Worm (Caenorhabditis elegans) whole organism, L1 larva: ENCODE measurements around the gene Y66A7A.9.

Experiments used
- C34B4.2 ChIP-seq: sonication (generic microtip); optimal IDR thresholded peaks from 2 replicates; lab custom pipeline; 2017; ENCODE audit warnings: mild to moderate bottlenecking, missing genetic modification characterization, missing compliant biosample characterization
- aha-1 ChIP-seq: fragments of 150-350 bp; optimal IDR thresholded peaks from 2 replicates; lab custom pipeline; 2014; ENCODE audit warnings: missing biosample characterization, missing genetic modification characterization
- blmp-1 ChIP-seq: fragments of 150-350 bp; optimal IDR thresholded peaks from 2 replicates; lab custom pipeline; 2014; ENCODE audit warnings: missing biosample characterization, missing genetic modification characterization
- ceh-88 ChIP-seq: fragments of 200-800 bp; sonication (Bioruptor generic); IDR thresholded peaks from 2 replicates; pipeline ENCODE4 v1.3.6; 2022; ENCODE audit warnings: missing genetic modification characterization, missing compliant biosample characterization
- ceh-90 ChIP-seq: sonication (generic microtip); optimal IDR thresholded peaks from 2 replicates; lab custom pipeline; 2016; ENCODE audit warnings: missing genetic modification characterization, missing compliant biosample characterization
- ces-1 ChIP-seq: fragments of 150-350 bp; optimal IDR thresholded peaks from 2 replicates; lab custom pipeline; 2014; ENCODE audit warnings: missing biosample characterization, missing genetic modification reagents, missing genetic modification characterization
- efl-1 ChIP-seq, 4 experiments: fragments of 150-350 bp; optimal IDR thresholded peaks in 3 of 4; peaks in 1 of 4; 1 replicate in 1 of 4; 2 replicates in 3 of 4; lab custom pipeline; 2014; ENCODE audit warnings: missing biosample characterization in 2 of 4, missing genetic modification characterization in 2 of 4, missing genetic modification reagents in 2 of 4
- efl-3 ChIP-seq: fragments of 200-800 bp; sonication (Bioruptor generic); optimal IDR thresholded peaks from 2 replicates; lab custom pipeline; 2018; ENCODE audit warnings: mild to moderate bottlenecking, missing genetic modification characterization, missing compliant biosample characterization
- elt-3 ChIP-seq, 6 experiments: fragments of 150-350 bp in 1 of 6; sonication (generic microtip); optimal IDR thresholded peaks; 2 replicates each; lab custom pipeline; 2017 to 2018; ENCODE audit warnings: missing biosample characterization in 6 of 6, missing genetic modification characterization in 6 of 6, inconsistent platforms in 1 of 6
- fkh-10 ChIP-seq: sonication (generic microtip); optimal IDR thresholded peaks from 2 replicates; lab custom pipeline; 2017; ENCODE audit warnings: missing biosample characterization, missing genetic modification reagents, missing genetic modification characterization
- fkh-4 ChIP-seq: sonication (generic microtip); optimal IDR thresholded peaks from 2 replicates; lab custom pipeline; 2016; ENCODE audit warnings: missing compliant biosample characterization, missing genetic modification characterization, borderline replicate concordance
- fkh-8 ChIP-seq: sonication (generic microtip); optimal IDR thresholded peaks from 2 replicates; lab custom pipeline; 2016; ENCODE audit warnings: mild to moderate bottlenecking, missing genetic modification characterization, missing compliant biosample characterization
- irx-1 ChIP-seq: sonication (generic microtip); optimal IDR thresholded peaks from 2 replicates; lab custom pipeline; 2016; ENCODE audit warnings: missing genetic modification characterization, missing compliant biosample characterization
- isw-1 ChIP-seq: fragments of 200-800 bp; sonication (Bioruptor generic); IDR thresholded peaks from 2 replicates; pipeline ENCODE4 v1.3.6; 2022; ENCODE audit warnings: missing genetic modification characterization, missing compliant biosample characterization
- jun-1 ChIP-seq: fragments of 150-350 bp; optimal IDR thresholded peaks from 2 replicates; lab custom pipeline; 2014; ENCODE audit warnings: missing biosample characterization, missing genetic modification reagents, missing genetic modification characterization
- lin-14 ChIP-seq: fragments of 200-800 bp; sonication (Bioruptor generic); optimal IDR thresholded peaks from 2 replicates; lab custom pipeline; 2018; ENCODE audit warnings: mild to moderate bottlenecking, missing genetic modification characterization, moderate library complexity, missing compliant biosample characterization
- lin-35 ChIP-seq, 2 experiments: fragments of 150-350 bp; optimal IDR thresholded peaks; 2 replicates each; lab custom pipeline; 2014; ENCODE audit warnings: missing biosample characterization in 2 of 2, missing genetic modification characterization in 2 of 2, missing genetic modification reagents in 2 of 2
- lin-39 ChIP-seq: fragments of 150-350 bp; optimal IDR thresholded peaks from 2 replicates; lab custom pipeline; 2014; ENCODE audit warnings: missing biosample characterization, missing genetic modification reagents, missing genetic modification characterization
- lsy-2 ChIP-seq, 2 experiments: fragments of 150-350 bp; optimal IDR thresholded peaks; 2 replicates each; lab custom pipeline; 2014; ENCODE audit warnings: missing biosample characterization in 2 of 2, missing genetic modification characterization in 2 of 2
- mef-2 ChIP-seq: fragments of 150-350 bp; optimal IDR thresholded peaks from 2 replicates; lab custom pipeline; 2014; ENCODE audit warnings: missing biosample characterization, missing genetic modification characterization
- mep-1 ChIP-seq: fragments of 150-350 bp; optimal IDR thresholded peaks from 2 replicates; lab custom pipeline; 2014; ENCODE audit warnings: missing biosample characterization, missing genetic modification characterization
- nhr-12 ChIP-seq: sonication (generic microtip); optimal IDR thresholded peaks from 2 replicates; lab custom pipeline; 2017; ENCODE audit warnings: missing biosample characterization, missing genetic modification characterization
- nhr-19 ChIP-seq: fragments of 200-800 bp; sonication (Bioruptor generic); conservative IDR thresholded peaks from 2 replicates; pipeline ENCODE4 v1.3.6; 2022; ENCODE audit warnings: missing genetic modification characterization, missing compliant biosample characterization
- nhr-20 ChIP-seq: sonication (generic microtip); optimal IDR thresholded peaks from 2 replicates; lab custom pipeline; 2016; ENCODE audit warnings: mild to moderate bottlenecking, missing genetic modification characterization, missing compliant biosample characterization
- nhr-28 ChIP-seq: fragments of 150-350 bp; optimal IDR thresholded peaks from 2 replicates; lab custom pipeline; 2014; ENCODE audit warnings: missing biosample characterization, missing genetic modification characterization
- nhr-47 ChIP-seq: sonication (generic microtip); optimal IDR thresholded peaks from 2 replicates; lab custom pipeline; 2016; ENCODE audit warnings: mild to moderate bottlenecking, missing genetic modification characterization, moderate library complexity, missing compliant biosample characterization
- nhr-71 ChIP-seq: sonication (generic microtip); optimal IDR thresholded peaks from 2 replicates; lab custom pipeline; 2016; ENCODE audit warnings: mild to moderate bottlenecking, missing genetic modification characterization, moderate library complexity, missing compliant biosample characterization
- nhr-76 ChIP-seq: sonication (generic microtip); optimal IDR thresholded peaks from 2 replicates; lab custom pipeline; 2017; ENCODE audit warnings: missing biosample characterization, missing genetic modification characterization
- nhr-84 ChIP-seq: sonication (generic microtip); optimal IDR thresholded peaks from 2 replicates; lab custom pipeline; 2017; ENCODE audit warnings: missing biosample characterization, missing genetic modification characterization
- nhr-90 ChIP-seq: sonication (generic microtip); optimal IDR thresholded peaks from 2 replicates; lab custom pipeline; 2016; ENCODE audit warnings: mild to moderate bottlenecking, missing genetic modification characterization, missing compliant biosample characterization; ENCODE audit not compliant: poor library complexity
- snu-23 ChIP-seq: sonication (generic microtip); optimal IDR thresholded peaks from 2 replicates; lab custom pipeline; 2016; ENCODE audit warnings: missing genetic modification characterization, missing compliant biosample characterization
- sox-4 ChIP-seq: sonication (generic microtip); optimal IDR thresholded peaks from 2 replicates; lab custom pipeline; 2016; ENCODE audit warnings: missing genetic modification characterization, missing compliant biosample characterization
- sptf-1 ChIP-seq: fragments of 150-350 bp; optimal IDR thresholded peaks from 2 replicates; lab custom pipeline; 2014; ENCODE audit warnings: missing biosample characterization, missing genetic modification characterization
- swsn-7 ChIP-seq: sonication (generic microtip); optimal IDR thresholded peaks from 2 replicates; lab custom pipeline; 2016; ENCODE audit warnings: missing genetic modification characterization, missing compliant biosample characterization
- unc-98 ChIP-seq: fragments of 200-800 bp; sonication (Bioruptor generic); IDR thresholded peaks from 2 replicates; pipeline ENCODE4 v1.3.6; 2022; ENCODE audit warnings: missing genetic modification characterization, missing compliant biosample characterization
- xbp-1 ChIP-seq: sonication (generic microtip); optimal IDR thresholded peaks from 2 replicates; lab custom pipeline; 2016; ENCODE audit warnings: missing genetic modification characterization, missing compliant biosample characterization

Y66A7A.9 gene

DNA sequence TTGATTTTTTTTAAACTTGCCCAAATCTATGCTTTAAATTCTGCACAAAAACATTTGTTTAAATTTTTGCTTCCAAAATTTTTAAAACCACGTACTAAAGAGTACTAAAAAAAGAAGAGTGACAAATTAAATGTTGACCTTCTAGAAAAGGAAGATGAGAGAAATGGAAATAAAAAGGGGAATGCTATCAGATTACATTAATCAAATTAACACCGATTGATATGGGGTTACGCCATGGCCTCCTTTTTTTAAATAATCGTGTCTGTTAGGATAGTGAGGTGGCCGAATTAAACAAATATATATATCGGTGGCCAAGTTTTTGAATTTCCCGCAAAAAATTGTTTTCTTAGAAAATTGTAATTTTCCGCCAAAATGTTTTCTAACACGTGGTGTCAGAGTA, 20.1 kb upstream of the Y66A7A.9 start:
- TF ChIP-seq sox-4 (tag; lab: Kevin White, UChicago) (no peak), elt-3 (tag; optimal IDR thresholded peaks at IDR 0.05; lab: Kevin White, UChicago) (peak in 1 of 6 experiments; percentile 77), mep-1 (no peak), blmp-1 (tag; lab: Kevin White, UChicago) (peak; percentile 25), nhr-71 (tag; lab: Kevin White, UChicago) (no peak), jun-1 (tag; lab: Kevin White, UChicago) (no peak)

DNA sequence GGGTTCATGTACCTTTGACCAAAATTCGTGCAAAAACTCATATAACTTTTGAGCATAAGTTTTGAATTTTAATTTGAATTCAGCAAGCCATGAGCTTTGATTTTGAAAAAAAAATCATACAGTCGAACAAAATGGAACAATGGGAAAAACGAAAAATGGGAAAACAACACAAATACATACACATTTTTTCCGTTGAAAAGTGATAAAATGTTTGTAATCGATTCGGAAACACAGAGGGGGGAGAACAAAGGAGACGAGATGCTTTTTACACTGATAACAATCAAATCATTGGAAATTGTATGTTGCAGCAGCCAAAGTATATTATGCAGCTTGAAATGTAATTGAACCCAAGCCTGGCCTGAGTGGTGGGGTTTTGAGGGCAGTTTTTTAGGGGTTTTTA, 18.8 kb upstream of the Y66A7A.9 start:
- TF ChIP-seq sptf-1 (tag; lab: Kevin White, UChicago) (no peak), fkh-4 (no peak), fkh-10 (no peak), mef-2 (tag; lab: Kevin White, UChicago) (no peak), nhr-84 (tag; lab: Kevin White, UChicago) (no peak), nhr-76 (tag; lab: Kevin White, UChicago) (no peak)

ce11 chrIII:11629354-11629753, 17.1 kb upstream of the Y66A7A.9 start, which contains the start of gene Y66A7A.7:
Y66A7A.7 (minus strand) TSS chrIII:11629454.
- TF ChIP-seq fkh-10 (no peak), ceh-90 (tag; lab: Kevin White, UChicago) (no peak), ces-1 (GFP tag; lab: Kevin White, UChicago) (no peak), lin-39 (tag; lab: Kevin White, UChicago) (no peak), nhr-20 (no peak), fkh-8 (tag; lab: Kevin White, UChicago) (no peak)

ce11 chrIII:11627631-11628030, 15.4 kb upstream of the Y66A7A.9 start:
- no peak for TF ChIP-seq snu-23 (GFP tag; lab: Kevin White, UChicago)
- TF ChIP-seq nhr-90 (tag; lab: Kevin White, UChicago) = no peak
- TF ChIP-seq nhr-28 (tag; lab: Kevin White, UChicago) = no peak
- TF ChIP-seq lsy-2 (tag; optimal IDR thresholded peaks at IDR 0.05; lab: Kevin White, UChicago) = no peak
- TF ChIP-seq fkh-4 = no peak
- TF ChIP-seq efl-3 (GFP tag; lab: Kevin White, UChicago) = no peak
- TF ChIP-seq, all 84 proteins: peak for 0

ce11 chrIII:11624838-11625292, 12.6 kb upstream of the Y66A7A.9 start, which contains the start of gene gly-8:
gly-8 (plus strand) TSS chrIII:11625242.
- TF ChIP-seq fkh-4 = no peak
- no peak for TF ChIP-seq isw-1 (GFP tag; lab: Robert Waterston, UW)
- peak in 1 of 2 experiments; percentile 8 for TF ChIP-seq lin-35 (GFP tag; optimal IDR thresholded peaks at IDR 0.05; lab: Kevin White, UChicago)
- TF ChIP-seq blmp-1 (tag; lab: Kevin White, UChicago) = peak; percentile 56
- TF ChIP-seq elt-3 (tag; optimal IDR thresholded peaks at IDR 0.05; lab: Kevin White, UChicago) = peak in 1 of 6 experiments; percentile 33

DNA sequence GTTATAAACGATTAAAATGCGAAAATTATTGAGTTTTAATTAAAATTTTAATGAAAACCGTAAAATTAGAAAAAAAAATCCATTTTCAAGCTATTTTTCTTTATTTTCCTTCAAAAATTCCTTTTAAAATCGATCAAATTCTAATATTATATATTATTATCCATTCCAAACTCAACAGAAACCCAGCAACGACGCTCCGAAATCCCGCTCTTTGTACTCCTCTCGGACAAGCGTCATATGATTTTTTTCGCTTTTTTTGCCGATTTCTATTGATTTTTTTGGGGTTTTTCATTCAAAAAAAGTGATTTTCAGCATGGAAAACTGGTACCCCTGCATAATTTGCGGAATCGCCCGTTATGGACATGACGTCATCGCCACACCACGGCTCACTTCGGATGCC, 4.2 kb upstream of the Y66A7A.9 start, which contains the start of gene ceh-91:
Gene ceh-91, plus strand, starts transcription at position 301 of the 400 bp plus-strand sequence.
- TF ChIP-seq ceh-90 (tag; lab: Kevin White, UChicago) (no peak), mep-1 (no peak), swsn-7 (tag; lab: Kevin White, UChicago) (no peak), xbp-1 (no peak), C34B4.2 (tag; lab: Kevin White, UChicago) (no peak), nhr-12 (tag; lab: Kevin White, UChicago) (no peak), nhr-47 (tag; lab: Kevin White, UChicago) (no peak), irx-1 (tag; lab: Kevin White, UChicago) (no peak), ceh-88 (no peak), aha-1 (tag; lab: Kevin White, UChicago) (no peak), efl-1 (optimal IDR thresholded peaks at IDR 0.05; lab: Kevin White, UChicago) (no peak), efl-1 (GFP tag; optimal IDR thresholded peaks at IDR 0.05 in 1 of 2; lab: Kevin White, UChicago) (no peak), lin-14 (no peak), nhr-90 (tag; lab: Kevin White, UChicago) (no peak), unc-98 (GFP tag; lab: Robert Waterston, UW) (no peak), nhr-19 (GFP tag; lab: Robert Waterston, UW) (no peak)
